Worm (Caenorhabditis elegans): ENCODE results near the gene vha-13.

DNA sequence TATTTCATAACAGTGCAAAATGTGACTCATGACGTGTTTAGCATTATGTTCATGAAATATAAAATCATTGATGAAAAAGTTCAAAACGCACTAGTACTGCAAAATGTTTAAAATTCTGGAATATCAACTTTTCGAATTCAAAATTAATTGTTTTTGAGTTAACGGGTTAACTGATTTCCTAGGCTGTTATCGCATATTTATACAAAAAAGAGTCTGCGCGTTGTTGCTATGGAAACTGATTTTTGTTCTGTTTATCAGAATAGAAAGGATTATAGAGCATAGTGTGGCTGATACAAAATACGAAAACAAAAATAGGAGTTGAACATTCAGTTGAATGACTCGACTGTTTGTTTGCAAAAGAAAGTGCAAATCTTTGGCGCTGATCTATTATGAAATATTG lies 33.9 kb upstream of the vha-13 start:
- no peak for TF ChIP-seq ceh-45 (GFP tag; IDR thresholded peaks at IDR 0.05)
- TF ChIP-seq elt-2 (tag; optimal IDR thresholded peaks at IDR 0.05): no peak
- TF ChIP-seq ama-1 (optimal IDR thresholded peaks at IDR 0.05): no peak
- no peak for TF ChIP-seq pax-1 (tag; optimal IDR thresholded peaks at IDR 0.05)
- no peak for TF ChIP-seq pros-1 (tag; optimal IDR thresholded peaks at IDR 0.05)
- TF ChIP-seq ref-2 (tag; optimal IDR thresholded peaks at IDR 0.05): no peak
- no peak for TF ChIP-seq sox-4 (tag; optimal IDR thresholded peaks at IDR 0.05)
- no peak for TF ChIP-seq unc-55 (GFP tag; optimal IDR thresholded peaks at IDR 0.05)
- TF ChIP-seq pqm-1 (tag; optimal IDR thresholded peaks at IDR 0.05): no peak
- no peak for TF ChIP-seq tbx-7 (tag; optimal IDR thresholded peaks at IDR 0.05)
- no peak for TF ChIP-seq nhr-11 (tag; optimal IDR thresholded peaks at IDR 0.05)
- no peak for TF ChIP-seq pha-2 (tag; optimal IDR thresholded peaks at IDR 0.05)
- TF ChIP-seq F13H6.1 (tag; optimal IDR thresholded peaks at IDR 0.05): no peak
- TF ChIP-seq ceh-9 (tag; optimal IDR thresholded peaks at IDR 0.05): no peak
